Fruit fly (Drosophila melanogaster) whole organism, embryonic: ENCODE measurements around the gene dock.

Experiments used
- Aef1 ChIP-seq: fragments of 200-800 bp; sonication (Bioruptor generic); IDR thresholded peaks from 3 replicates; pipeline ENCODE4 v1.3.6; 2022; ENCODE audit warnings: missing biosample characterization, missing genetic modification characterization
- B-H2 ChIP-seq: fragments of 200-800 bp; sonication (Bioruptor generic); optimal IDR thresholded peaks from 2 replicates; lab custom pipeline; 2018; ENCODE audit warnings: missing biosample characterization, mild to moderate bottlenecking, missing genetic modification characterization
- Blimp-1 ChIP-seq: fragments of 200-800 bp; sonication (Bioruptor generic); optimal IDR thresholded peaks from 3 replicates; lab custom pipeline; 2018; ENCODE audit warnings: missing biosample characterization, missing genetic modification characterization, mild to moderate bottlenecking, moderate library complexity, missing genetic modification reagents
- CG10209 ChIP-seq: fragments of 200-800 bp; sonication (Bioruptor generic); optimal IDR thresholded peaks from 3 replicates; lab custom pipeline; 2017; ENCODE audit warnings: missing biosample characterization, mild to moderate bottlenecking, missing genetic modification characterization, missing genetic modification reagents
- CG10543 ChIP-seq: fragments of 200-800 bp; sonication (Bioruptor generic); optimal IDR thresholded peaks from 3 replicates; lab custom pipeline; 2017; ENCODE audit warnings: missing biosample characterization, mild to moderate bottlenecking, missing genetic modification characterization, moderate library complexity
- CG11560 ChIP-seq: fragments of 200-800 bp; sonication (Bioruptor generic); IDR thresholded peaks from 3 replicates; pipeline ENCODE4 v1.3.6; 2022; ENCODE audit warnings: missing biosample characterization, missing genetic modification characterization
- CG13624 ChIP-seq: fragments of 200-800 bp; sonication (Bioruptor generic); optimal IDR thresholded peaks from 2 replicates; lab custom pipeline; 2016; ENCODE audit warnings: missing biosample characterization, missing genetic modification characterization
- CG15479 ChIP-seq: fragments of 200-800 bp; sonication (Bioruptor generic); optimal IDR thresholded peaks from 3 replicates; lab custom pipeline; 2019; ENCODE audit warnings: missing biosample characterization, mild to moderate bottlenecking, missing genetic modification characterization, moderate library complexity
- CG15696 ChIP-seq: fragments of 200-800 bp; sonication (Bioruptor generic); optimal IDR thresholded peaks from 2 replicates; lab custom pipeline; 2019; ENCODE audit warnings: missing biosample characterization, mild to moderate bottlenecking, missing genetic modification characterization, moderate library complexity
- CG17359 ChIP-seq: fragments of 200-800 bp; sonication (Bioruptor generic); optimal IDR thresholded peaks from 3 replicates; lab custom pipeline; 2018; ENCODE audit warnings: missing biosample characterization, mild to moderate bottlenecking, missing genetic modification characterization, moderate library complexity
- CG2120 ChIP-seq: fragments of 200-800 bp; sonication (Bioruptor generic); optimal IDR thresholded peaks from 3 replicates; lab custom pipeline; 2016; ENCODE audit warnings: missing biosample characterization, missing genetic modification characterization
- CG2712 ChIP-seq: fragments of 200-800 bp; optimal IDR thresholded peaks from 3 replicates; lab custom pipeline; 2019; ENCODE audit warnings: missing biosample characterization, mild to moderate bottlenecking, missing genetic modification characterization, moderate library complexity
- CG31388 ChIP-seq: fragments of 200-800 bp; sonication (Bioruptor generic); optimal IDR thresholded peaks from 2 replicates; lab custom pipeline; 2016; ENCODE audit warnings: missing biosample characterization, missing genetic modification characterization
- CG32532 ChIP-seq: fragments of 200-800 bp; sonication (Bioruptor generic); IDR thresholded peaks from 2 replicates; pipeline ENCODE4 v1.3.6; 2022; ENCODE audit warnings: missing biosample characterization, missing genetic modification characterization
- CG6175 ChIP-seq: fragments of 200-800 bp; sonication (Bioruptor generic); IDR thresholded peaks from 3 replicates; pipeline ENCODE4 v1.3.6; 2022; ENCODE audit warnings: missing biosample characterization, missing genetic modification characterization
- CG6683 ChIP-seq: fragments of 200-800 bp; sonication (Bioruptor generic); optimal IDR thresholded peaks from 2 replicates; lab custom pipeline; 2017; ENCODE audit warnings: missing biosample characterization, mild to moderate bottlenecking, missing genetic modification characterization, missing genetic modification reagents
- CG7928 ChIP-seq: fragments of 200-800 bp; sonication (Bioruptor generic); optimal IDR thresholded peaks from 2 replicates; lab custom pipeline; 2017; ENCODE audit warnings: missing biosample characterization, mild to moderate bottlenecking, missing genetic modification characterization
- CG8388 ChIP-seq: fragments of 200-800 bp; sonication (Bioruptor generic); optimal IDR thresholded peaks from 2 replicates; lab custom pipeline; 2019; ENCODE audit warnings: missing biosample characterization, mild to moderate bottlenecking, missing genetic modification characterization, moderate library complexity
- Camta ChIP-seq: fragments of 200-800 bp; sonication (Bioruptor generic); optimal IDR thresholded peaks from 2 replicates; lab custom pipeline; 2016; ENCODE audit warnings: missing biosample characterization, missing genetic modification characterization
- CkIIα-i1 ChIP-seq: fragments of 200-800 bp; sonication (Bioruptor generic); IDR thresholded peaks from 2 replicates; pipeline ENCODE4 v1.3.6; 2022; ENCODE audit warnings: missing biosample characterization, missing genetic modification characterization
- Dll ChIP-seq: fragments of 200-800 bp; sonication (Bioruptor generic); IDR thresholded peaks from 4 replicates; pipeline ENCODE4 v1.3.6; 2022; ENCODE audit warnings: missing biosample characterization, missing genetic modification characterization; ENCODE audit not compliant: partially characterized antibody
- Dp ChIP-seq: fragments of 200-800 bp; sonication (Bioruptor generic); optimal IDR thresholded peaks from 2 replicates; lab custom pipeline; 2018; ENCODE audit warnings: missing biosample characterization, mild to moderate bottlenecking, missing genetic modification characterization, moderate library complexity
- E2f1 ChIP-seq: fragments of 200-800 bp; sonication (Bioruptor generic); IDR thresholded peaks from 2 replicates; pipeline ENCODE4 v1.3.6; 2022; ENCODE audit warnings: missing biosample characterization, missing genetic modification characterization
- ERR ChIP-seq: fragments of 200-800 bp; sonication (Bioruptor generic); optimal IDR thresholded peaks from 2 replicates; lab custom pipeline; 2016; ENCODE audit warnings: missing biosample characterization, missing genetic modification characterization
- Hr39 ChIP-seq: fragments of >200 bp; optimal IDR thresholded peaks from 2 replicates; lab custom pipeline; 2017
- Hr51 ChIP-seq, 2 experiments: fragments of 200-800 bp; sonication (Bioruptor generic); optimal IDR thresholded peaks; 2 replicates in 1 of 2; 3 replicates in 1 of 2; lab custom pipeline; 2016 to 2018; ENCODE audit warnings: missing biosample characterization in 2 of 2, missing genetic modification characterization in 2 of 2, mild to moderate bottlenecking in 1 of 2, moderate library complexity in 1 of 2
- Mrtf ChIP-seq: fragments of 200-800 bp; sonication (Bioruptor generic); IDR thresholded peaks from 3 replicates; pipeline ENCODE4 v1.3.6; 2022; ENCODE audit warnings: missing biosample characterization, missing genetic modification characterization
- NK7.1 ChIP-seq: fragments of 200-800 bp; sonication (Bioruptor generic); optimal IDR thresholded peaks from 3 replicates; lab custom pipeline; 2016; ENCODE audit warnings: missing biosample characterization, missing genetic modification characterization
- PHDP ChIP-seq: fragments of 200-800 bp; sonication (Bioruptor generic); optimal IDR thresholded peaks from 3 replicates; lab custom pipeline; 2018; ENCODE audit warnings: missing biosample characterization, mild to moderate bottlenecking, missing genetic modification characterization, moderate library complexity
- Spps ChIP-seq: fragments of 200-800 bp; sonication (Bioruptor generic); optimal IDR thresholded peaks from 2 replicates; lab custom pipeline; 2018; ENCODE audit warnings: missing biosample characterization, mild to moderate bottlenecking, missing genetic modification characterization
- Usf ChIP-seq: fragments of 200-800 bp; sonication (Bioruptor generic); optimal IDR thresholded peaks from 2 replicates; lab custom pipeline; 2017; ENCODE audit warnings: missing genotype, missing biosample characterization, missing genetic modification characterization
- bcd ChIP-seq: fragments of 200-800 bp; sonication (Bioruptor generic); optimal IDR thresholded peaks from 2 replicates; lab custom pipeline; 2017; ENCODE audit warnings: missing biosample characterization, mild to moderate bottlenecking, missing genetic modification characterization
- ci ChIP-seq: fragments of 200-800 bp; sonication (Bioruptor generic); IDR thresholded peaks from 3 replicates; pipeline ENCODE4 v1.3.6; 2022; ENCODE audit warnings: missing biosample characterization, missing genetic modification characterization
- cwo ChIP-seq: fragments of 200-800 bp; sonication (Bioruptor generic); optimal IDR thresholded peaks from 3 replicates; lab custom pipeline; 2017; ENCODE audit warnings: missing biosample characterization, missing genetic modification characterization, mild to moderate bottlenecking, moderate library complexity, missing genetic modification reagents
- ems ChIP-seq: fragments of 200-800 bp; sonication (Bioruptor generic); optimal IDR thresholded peaks from 3 replicates; lab custom pipeline; 2016; ENCODE audit warnings: missing biosample characterization, missing genetic modification characterization
- eyg ChIP-seq: fragments of 200-800 bp; sonication (Bioruptor generic); optimal IDR thresholded peaks from 3 replicates; lab custom pipeline; 2016; ENCODE audit warnings: missing biosample characterization, missing genetic modification characterization
- h ChIP-seq: fragments of >200 bp; optimal IDR thresholded peaks from 2 replicates; lab custom pipeline; 2017
- hbn ChIP-seq: fragments of 200-800 bp; sonication (Bioruptor generic); IDR thresholded peaks from 2 replicates; pipeline ENCODE4 v1.3.6; 2022; ENCODE audit warnings: missing biosample characterization, missing genetic modification characterization; ENCODE audit not compliant: partially characterized antibody
- knrl ChIP-seq: fragments of 200-800 bp; sonication (Bioruptor generic); IDR thresholded peaks from 3 replicates; pipeline ENCODE4 v1.3.6; 2022; ENCODE audit warnings: missing biosample characterization, missing genetic modification characterization; ENCODE audit not compliant: partially characterized antibody
- odd ChIP-seq: fragments of 200-800 bp; sonication (Bioruptor generic); optimal IDR thresholded peaks from 2 replicates; lab custom pipeline; 2017; ENCODE audit warnings: missing biosample characterization, mild to moderate bottlenecking, missing genetic modification characterization
- pita ChIP-seq: fragments of 200-800 bp; sonication (Bioruptor generic); optimal IDR thresholded peaks from 2 replicates; lab custom pipeline; 2017; ENCODE audit warnings: missing biosample characterization, mild to moderate bottlenecking, missing genetic modification characterization
- psq ChIP-seq: fragments of 200-800 bp; sonication (Bioruptor generic); optimal IDR thresholded peaks from 2 replicates; lab custom pipeline; 2017; ENCODE audit warnings: missing biosample characterization, missing genetic modification characterization
- pzg ChIP-seq: fragments of 200-800 bp; sonication (Bioruptor generic); optimal IDR thresholded peaks from 3 replicates; lab custom pipeline; 2018; ENCODE audit warnings: missing biosample characterization, mild to moderate bottlenecking, missing genetic modification characterization, moderate library complexity
- ranshi ChIP-seq: fragments of 200-800 bp; sonication (Bioruptor generic); IDR thresholded peaks from 2 replicates; pipeline ENCODE4 v1.3.6; 2022; ENCODE audit warnings: missing biosample characterization, missing genetic modification characterization
- schlank ChIP-seq: fragments of 200-800 bp; sonication (Bioruptor generic); optimal IDR thresholded peaks from 2 replicates; lab custom pipeline; 2018; ENCODE audit warnings: missing biosample characterization, mild to moderate bottlenecking, missing genetic modification characterization
- tap ChIP-seq: fragments of 200-800 bp; optimal IDR thresholded peaks from 3 replicates; lab custom pipeline; 2019; ENCODE audit warnings: missing biosample characterization, mild to moderate bottlenecking, missing genetic modification characterization, moderate library complexity
- trh ChIP-seq: fragments of 200-800 bp; sonication (Bioruptor generic); optimal IDR thresholded peaks from 2 replicates; lab custom pipeline; 2016; ENCODE audit warnings: missing biosample characterization, missing genetic modification characterization
- tx ChIP-seq: fragments of 200-800 bp; sonication (Bioruptor generic); optimal IDR thresholded peaks from 2 replicates; lab custom pipeline; 2016; ENCODE audit warnings: missing biosample characterization, missing genetic modification characterization
- vfl ChIP-seq: fragments of 200-800 bp; sonication (Bioruptor generic); optimal IDR thresholded peaks from 2 replicates; lab custom pipeline; 2016; ENCODE audit warnings: missing biosample characterization, missing genetic modification characterization
- z ChIP-seq: fragments of 200-800 bp; sonication (Bioruptor generic); IDR thresholded peaks from 3 replicates; pipeline ENCODE4 v1.3.6; 2022; ENCODE audit warnings: missing biosample characterization, missing genetic modification characterization

The dock gene

DNA sequence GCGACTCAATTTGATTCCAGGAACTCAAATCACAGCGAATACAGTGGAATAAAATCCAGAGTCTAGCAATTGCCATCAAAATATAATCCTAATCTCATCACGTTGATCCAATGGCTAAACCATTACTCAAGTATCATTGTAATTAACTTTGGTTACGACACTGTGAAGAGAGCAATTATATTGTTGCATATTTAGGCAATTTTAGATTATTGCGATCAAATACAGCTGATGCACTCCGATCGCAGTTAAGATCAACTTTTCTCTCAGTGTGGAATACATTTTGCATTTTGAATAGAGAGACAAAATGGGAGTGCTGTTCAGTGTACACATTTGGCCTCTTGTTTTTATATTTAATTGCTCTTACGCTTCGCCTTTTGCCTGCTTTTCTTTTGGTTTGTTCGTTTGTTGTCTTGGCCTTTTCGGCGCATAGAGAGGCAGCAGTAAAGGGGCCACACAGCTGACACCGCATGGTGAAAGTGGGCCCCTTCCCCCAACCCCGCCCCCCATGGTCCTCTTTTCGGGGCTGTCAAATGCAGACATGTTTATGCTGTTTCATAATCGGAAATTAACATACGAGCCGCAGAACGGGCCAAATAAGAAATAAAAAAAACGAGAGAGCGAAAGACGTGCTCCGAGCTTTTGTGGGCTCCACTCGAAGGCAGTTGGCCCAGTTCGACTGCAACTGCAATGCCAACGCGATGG, 20.5 kb downstream of the dock start (continued):
- peak; percentile 11 for TF ChIP-seq eyg (GFP tag; lab: Kevin White, UChicago)
- no peak for TF ChIP-seq CG31388 (GFP tag; lab: Kevin White, UChicago)
- TF ChIP-seq CG10209 (GFP tag; lab: Kevin White, UChicago): peak; percentile 58
- TF ChIP-seq B-H2 (GFP tag; lab: Kevin White, UChicago): no peak
- peak; percentile 80 for TF ChIP-seq Blimp-1 (GFP tag; lab: Kevin White, UChicago)
- no peak for TF ChIP-seq pita
- peak; percentile 38 for TF ChIP-seq CG13624 (GFP tag; lab: Kevin White, UChicago)
- peak; percentile 67 for TF ChIP-seq CG8388 (GFP tag; lab: Kevin White, UChicago)
- TF ChIP-seq Usf (GFP tag; lab: Kevin White, UChicago): no peak
- no peak for TF ChIP-seq Mrtf
- TF ChIP-seq CG15479 (GFP tag; lab: Kevin White, UChicago): no peak
- TF ChIP-seq CG6683 (GFP tag; lab: Kevin White, UChicago): no peak
- TF ChIP-seq ERR (GFP tag; lab: Kevin White, UChicago): no peak
- no peak for TF ChIP-seq pzg
- TF ChIP-seq CG15696 (tag; lab: Kevin White, UChicago): no peak
- peak; percentile 29 for TF ChIP-seq odd (GFP tag; lab: Kevin White, UChicago)
- TF ChIP-seq CkIIα-i1 (GFP tag; lab: Robert Waterston, UW): no peak
- peak; percentile 75 for TF ChIP-seq CG17359 (tag; lab: Kevin White, UChicago)
- TF ChIP-seq cwo (GFP tag; lab: Kevin White, UChicago): no peak
- peak; percentile 44; the same call in 2 of the 3 replicates for TF ChIP-seq ci
- TF ChIP-seq CG10543: no peak
- no peak for TF ChIP-seq CG6175 (GFP tag; lab: Robert Waterston, UW)
- TF ChIP-seq trh (GFP tag; lab: Kevin White, UChicago): no peak
- no peak for TF ChIP-seq h (lab: Kevin White, UChicago)
- no peak for TF ChIP-seq NK7.1 (GFP tag; lab: Kevin White, UChicago)
- no peak for TF ChIP-seq vfl (GFP tag; lab: Kevin White, UChicago)
- TF ChIP-seq Spps (tag; lab: Kevin White, UChicago): no peak
- peak; percentile 33 for TF ChIP-seq tx (GFP tag; lab: Kevin White, UChicago)
- TF ChIP-seq Dll: no peak
- no peak for TF ChIP-seq knrl
- no peak for TF ChIP-seq Hr39 (lab: Kevin White, UChicago)
- TF ChIP-seq CG7928 (GFP tag; lab: Kevin White, UChicago): no peak
- peak; percentile 62 for TF ChIP-seq CG2712 (tag; lab: Kevin White, UChicago)
- no peak for TF ChIP-seq CG11560 (tag; lab: Robert Waterston, UW)
- no peak for TF ChIP-seq hbn
- TF ChIP-seq schlank (tag; lab: Kevin White, UChicago): no peak
- TF ChIP-seq Dp: no peak
- TF ChIP-seq psq: no peak
- peak; percentile 54 for TF ChIP-seq CG2120
- TF ChIP-seq bcd (GFP tag; lab: Kevin White, UChicago): peak; percentile 62
- TF ChIP-seq Aef1 (GFP tag; lab: Robert Waterston, UW): no peak
- TF ChIP-seq ranshi (GFP tag; lab: Robert Waterston, UW): no peak
- no peak for TF ChIP-seq CG32532 (GFP tag; lab: Robert Waterston, UW)
- TF ChIP-seq z: no peak
- peak; percentile 55 for TF ChIP-seq tap (tag; lab: Kevin White, UChicago)
- TF ChIP-seq PHDP (tag; lab: Kevin White, UChicago): peak; percentile 74
- TF ChIP-seq Hr51 (GFP tag; optimal IDR thresholded peaks at IDR 0.05; lab: Kevin White, UChicago): peak; percentile 28 to 80
- TF ChIP-seq ems: peak; percentile 41
- TF ChIP-seq E2f1 (GFP tag; lab: Robert Waterston, UW): 0 out of 2 replicates have a peak, but pooled peaks have one; percentile 23
- TF ChIP-seq Camta (GFP tag; lab: Kevin White, UChicago): peak; percentile 73
